Fruit fly (Drosophila melanogaster) whole organism, embryonic: ENCODE measurements around the gene Sumo.
A peak's percentile ranks its signal among the peaks of the same experiment; 100 is the strongest.

ENCODE experiments used
- ATbp ChIP-seq: fragments of 200-800 bp; sonication (Bioruptor generic); optimal IDR thresholded peaks from 2 replicates; lab custom pipeline; 2017; ENCODE audit warnings: missing biosample characterization, mild to moderate bottlenecking, missing genetic modification characterization, missing genetic modification reagents
- Asciz ChIP-seq: fragments of 200-800 bp; sonication (Bioruptor generic); optimal IDR thresholded peaks from 2 replicates; lab custom pipeline; 2017; ENCODE audit warnings: missing biosample characterization, mild to moderate bottlenecking, missing genetic modification characterization, missing genetic modification reagents
- CG10979 ChIP-seq: fragments of 200-800 bp; sonication (Bioruptor generic); optimal IDR thresholded peaks from 2 replicates; lab custom pipeline; 2018; ENCODE audit warnings: missing biosample characterization, mild to moderate bottlenecking, missing genetic modification characterization, moderate library complexity
- CG12391 ChIP-seq: fragments of 200-800 bp; sonication (Bioruptor generic); optimal IDR thresholded peaks from 3 replicates; lab custom pipeline; 2018; ENCODE audit warnings: missing biosample characterization, mild to moderate bottlenecking, missing genetic modification characterization, moderate library complexity
- CG14050 ChIP-seq: fragments of 200-800 bp; sonication (Bioruptor generic); IDR thresholded peaks from 3 replicates; pipeline ENCODE4 v1.3.6; 2022; ENCODE audit warnings: missing biosample characterization, missing genetic modification characterization
- CG14710 ChIP-seq: fragments of 200-800 bp; sonication (Bioruptor generic); optimal IDR thresholded peaks from 3 replicates; lab custom pipeline; 2019; ENCODE audit warnings: missing biosample characterization, mild to moderate bottlenecking, missing genetic modification characterization, moderate library complexity
- CG15011 ChIP-seq: fragments of 200-800 bp; sonication (Bioruptor generic); optimal IDR thresholded peaks from 3 replicates; lab custom pipeline; 2018; ENCODE audit warnings: missing biosample characterization, mild to moderate bottlenecking, missing genetic modification characterization
- CG15479 ChIP-seq: fragments of 200-800 bp; sonication (Bioruptor generic); optimal IDR thresholded peaks from 3 replicates; lab custom pipeline; 2019; ENCODE audit warnings: missing biosample characterization, mild to moderate bottlenecking, missing genetic modification characterization, moderate library complexity
- CG17359 ChIP-seq: fragments of 200-800 bp; sonication (Bioruptor generic); optimal IDR thresholded peaks from 3 replicates; lab custom pipeline; 2018; ENCODE audit warnings: missing biosample characterization, mild to moderate bottlenecking, missing genetic modification characterization, moderate library complexity
- CG17829 ChIP-seq: fragments of 200-800 bp; optimal IDR thresholded peaks from 2 replicates; lab custom pipeline; 2019; ENCODE audit warnings: missing biosample characterization, mild to moderate bottlenecking, missing genetic modification characterization, moderate library complexity
- CG18619 ChIP-seq: fragments of 200-800 bp; sonication (Bioruptor generic); optimal IDR thresholded peaks from 3 replicates; lab custom pipeline; 2017; ENCODE audit warnings: missing biosample characterization, mild to moderate bottlenecking, missing genetic modification characterization
- CG2120 ChIP-seq: fragments of 200-800 bp; sonication (Bioruptor generic); optimal IDR thresholded peaks from 3 replicates; lab custom pipeline; 2016; ENCODE audit warnings: missing biosample characterization, missing genetic modification characterization
- CG32532 ChIP-seq: fragments of 200-800 bp; sonication (Bioruptor generic); IDR thresholded peaks from 2 replicates; pipeline ENCODE4 v1.3.6; 2022; ENCODE audit warnings: missing biosample characterization, missing genetic modification characterization
- CG32767 ChIP-seq: fragments of 200-800 bp; sonication (Bioruptor generic); IDR thresholded peaks from 2 replicates; pipeline ENCODE4 v1.3.6; 2022; ENCODE audit warnings: missing biosample characterization, missing genetic modification characterization
- CG4282 ChIP-seq: fragments of 200-800 bp; sonication (Bioruptor generic); optimal IDR thresholded peaks from 2 replicates; lab custom pipeline; 2016; ENCODE audit warnings: missing biosample characterization, missing genetic modification characterization
- CG4730 ChIP-seq: fragments of 200-800 bp; sonication (Bioruptor generic); IDR thresholded peaks from 2 replicates; pipeline ENCODE4 v1.3.6; 2022; ENCODE audit warnings: missing biosample characterization, missing genetic modification characterization
- CG4854 ChIP-seq: fragments of 200-800 bp; sonication (Bioruptor generic); optimal IDR thresholded peaks from 2 replicates; lab custom pipeline; 2016; ENCODE audit warnings: missing biosample characterization, missing genetic modification characterization, inconsistent platforms
- CG6689 ChIP-seq: fragments of 200-800 bp; sonication (Bioruptor generic); IDR thresholded peaks from 2 replicates; pipeline ENCODE4 v1.3.6; 2022; ENCODE audit warnings: missing biosample characterization, missing genetic modification characterization
- CG8089 ChIP-seq: fragments of 200-800 bp; sonication (Bioruptor generic); optimal IDR thresholded peaks from 3 replicates; lab custom pipeline; 2016; ENCODE audit warnings: missing biosample characterization, missing genetic modification characterization
- CG8281 ChIP-seq: fragments of 200-800 bp; sonication (Bioruptor generic); optimal IDR thresholded peaks from 2 replicates; lab custom pipeline; 2018; ENCODE audit warnings: missing biosample characterization, mild to moderate bottlenecking, missing genetic modification characterization, moderate library complexity
- CG8924 ChIP-seq: fragments of 200-800 bp; optimal IDR thresholded peaks from 3 replicates; lab custom pipeline; 2019; ENCODE audit warnings: missing biosample characterization, mild to moderate bottlenecking, missing genetic modification characterization, moderate library complexity
- CG9876 ChIP-seq: fragments of 200-800 bp; sonication (Bioruptor generic); optimal IDR thresholded peaks from 2 replicates; lab custom pipeline; 2016; ENCODE audit warnings: missing biosample characterization, missing genetic modification characterization
- CoRest ChIP-seq: fragments of 200-800 bp; sonication (Bioruptor generic); optimal IDR thresholded peaks from 3 replicates; lab custom pipeline; 2018; ENCODE audit warnings: missing biosample characterization, mild to moderate bottlenecking, missing genetic modification characterization, moderate library complexity
- Deaf1 ChIP-seq: fragments of 200-800 bp; optimal IDR thresholded peaks from 3 replicates; lab custom pipeline; 2019; ENCODE audit warnings: missing biosample characterization, mild to moderate bottlenecking, missing genetic modification characterization, moderate library complexity
- Dp ChIP-seq: fragments of 200-800 bp; sonication (Bioruptor generic); optimal IDR thresholded peaks from 2 replicates; lab custom pipeline; 2018; ENCODE audit warnings: missing biosample characterization, mild to moderate bottlenecking, missing genetic modification characterization, moderate library complexity
- ERR ChIP-seq: fragments of 200-800 bp; sonication (Bioruptor generic); optimal IDR thresholded peaks from 2 replicates; lab custom pipeline; 2016; ENCODE audit warnings: missing biosample characterization, missing genetic modification characterization
- MBD-R2 ChIP-seq: fragments of 200-800 bp; sonication (Bioruptor generic); IDR thresholded peaks from 2 replicates; pipeline ENCODE4 v1.3.6; 2022; ENCODE audit warnings: missing biosample characterization, missing genetic modification characterization
- Mrtf ChIP-seq: fragments of 200-800 bp; sonication (Bioruptor generic); IDR thresholded peaks from 3 replicates; pipeline ENCODE4 v1.3.6; 2022; ENCODE audit warnings: missing biosample characterization, missing genetic modification characterization
- NC2α ChIP-seq: fragments of 200-800 bp; sonication (Bioruptor generic); optimal IDR thresholded peaks from 2 replicates; lab custom pipeline; 2016; ENCODE audit warnings: missing biosample characterization, missing genetic modification characterization
- NC2β ChIP-seq: fragments of 200-800 bp; sonication (Bioruptor generic); optimal IDR thresholded peaks from 2 replicates; lab custom pipeline; 2016; ENCODE audit warnings: missing biosample characterization, missing genetic modification characterization
- Poxn ChIP-seq: fragments of 200-800 bp; sonication (Bioruptor generic); IDR thresholded peaks from 2 replicates; pipeline ENCODE4 v1.3.6; 2022; ENCODE audit warnings: missing biosample characterization, missing genetic modification characterization
- ab ChIP-seq: fragments of 200-800 bp; sonication (Bioruptor generic); optimal IDR thresholded peaks from 2 replicates; lab custom pipeline; 2016; ENCODE audit warnings: missing biosample characterization, missing genetic modification characterization
- ara ChIP-seq: fragments of 200-800 bp; sonication (Bioruptor generic); IDR thresholded peaks from 2 replicates; pipeline ENCODE4 v1.3.6; 2022; ENCODE audit warnings: missing biosample characterization, missing genetic modification characterization
- ase ChIP-seq: fragments of 200-800 bp; sonication (Bioruptor generic); IDR thresholded peaks from 3 replicates; pipeline ENCODE4 v1.3.6; 2022; ENCODE audit warnings: missing biosample characterization, missing genetic modification characterization
- bbx ChIP-seq: fragments of 200-800 bp; sonication (Bioruptor generic); IDR thresholded peaks from 2 replicates; pipeline ENCODE4 v1.3.6; 2022; ENCODE audit warnings: missing biosample characterization, missing genetic modification characterization; ENCODE audit not compliant: partially characterized antibody
- cato ChIP-seq: fragments of 200-800 bp; sonication (Bioruptor generic); optimal IDR thresholded peaks from 2 replicates; lab custom pipeline; 2016; ENCODE audit warnings: missing biosample characterization, missing genetic modification characterization, borderline replicate concordance
- ci ChIP-seq: fragments of 200-800 bp; sonication (Bioruptor generic); IDR thresholded peaks from 3 replicates; pipeline ENCODE4 v1.3.6; 2022; ENCODE audit warnings: missing biosample characterization, missing genetic modification characterization
- crc ChIP-seq: fragments of 200-800 bp; sonication (Bioruptor generic); optimal IDR thresholded peaks from 2 replicates; lab custom pipeline; 2016; ENCODE audit warnings: missing biosample characterization, missing genetic modification characterization
- danr ChIP-seq: fragments of 200-800 bp; sonication (Bioruptor generic); IDR thresholded peaks from 2 replicates; pipeline ENCODE4 v1.3.6; 2022; ENCODE audit warnings: missing biosample characterization, missing genetic modification characterization
- fd3F ChIP-seq: fragments of 200-800 bp; sonication (Bioruptor generic); optimal IDR thresholded peaks from 2 replicates; lab custom pipeline; 2018; ENCODE audit warnings: missing biosample characterization, mild to moderate bottlenecking, missing genetic modification characterization, moderate library complexity
- hkb ChIP-seq, 2 experiments: fragments of 200-800 bp in 1 of 2; fragments of >200 bp in 1 of 2; sonication (Bioruptor generic) in 1 of 2; IDR thresholded peaks in 1 of 2; optimal IDR thresholded peaks in 1 of 2; 2 replicates each; pipeline versions ENCODE4 v1.3.6 to Lab custom; 2017 to 2022; ENCODE audit warnings: missing biosample characterization in 1 of 2, missing genetic modification characterization in 1 of 2
- ind ChIP-seq: fragments of 200-800 bp; sonication (Bioruptor generic); optimal IDR thresholded peaks from 3 replicates; lab custom pipeline; 2016; ENCODE audit warnings: missing biosample characterization, missing genetic modification characterization
- kay ChIP-seq: fragments of 200-800 bp; sonication (Bioruptor generic); optimal IDR thresholded peaks from 2 replicates; lab custom pipeline; 2016; ENCODE audit warnings: missing biosample characterization, missing genetic modification characterization
- luna ChIP-seq: fragments of 200-800 bp; sonication (Bioruptor generic); optimal IDR thresholded peaks from 2 replicates; lab custom pipeline; 2016; ENCODE audit warnings: missing biosample characterization, missing genetic modification characterization
- p53 ChIP-seq: fragments of 200-800 bp; sonication (Bioruptor generic); optimal IDR thresholded peaks from 2 replicates; lab custom pipeline; 2016; ENCODE audit warnings: missing biosample characterization, missing genetic modification characterization
- pb ChIP-seq: fragments of 200-800 bp; sonication (Bioruptor generic); optimal IDR thresholded peaks from 3 replicates; lab custom pipeline; 2016; ENCODE audit warnings: missing biosample characterization, missing genetic modification characterization
- tgo ChIP-seq: fragments of 200-800 bp; sonication (Bioruptor generic); IDR thresholded peaks from 3 replicates; pipeline ENCODE4 v1.3.6; 2022; ENCODE audit warnings: missing biosample characterization, missing genetic modification characterization
- tna ChIP-seq: fragments of 200-800 bp; sonication (Bioruptor generic); IDR thresholded peaks from 2 replicates; pipeline ENCODE4 v1.3.6; 2022; ENCODE audit warnings: missing biosample characterization, missing genetic modification characterization; ENCODE audit not compliant: partially characterized antibody
- trh ChIP-seq: fragments of 200-800 bp; sonication (Bioruptor generic); optimal IDR thresholded peaks from 2 replicates; lab custom pipeline; 2016; ENCODE audit warnings: missing biosample characterization, missing genetic modification characterization
- vvl ChIP-seq: fragments of 200-800 bp; sonication (Bioruptor generic); IDR thresholded peaks from 2 replicates; pipeline ENCODE4 v1.3.6; 2022; ENCODE audit warnings: missing biosample characterization, missing genetic modification characterization
- z ChIP-seq: fragments of 200-800 bp; sonication (Bioruptor generic); IDR thresholded peaks from 3 replicates; pipeline ENCODE4 v1.3.6; 2022; ENCODE audit warnings: missing biosample characterization, missing genetic modification characterization

Gene Sumo

DNA sequence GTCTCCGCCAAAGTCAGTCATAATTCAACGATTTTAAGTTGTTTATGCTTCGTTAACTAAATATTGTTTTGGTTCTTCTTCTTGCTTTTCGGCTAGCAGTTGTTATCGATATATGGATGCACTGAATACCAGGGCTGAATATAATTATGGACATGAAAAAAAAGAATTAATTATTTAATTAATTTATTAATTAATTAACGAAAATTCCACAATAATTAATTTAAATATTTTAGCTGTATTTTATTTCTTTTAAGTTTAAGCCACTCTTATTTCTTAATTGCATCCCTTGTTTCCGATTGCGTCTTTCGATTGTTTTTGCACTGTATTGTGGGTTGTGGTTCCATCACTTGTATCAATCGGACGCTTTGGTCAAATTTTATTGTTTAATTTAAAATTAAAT lies 17.3 kb downstream of the Sumo start, which contains the start of the genes Gas41 and SA1 (continued):
- TF ChIP-seq Dp (GFP tag; lab: Kevin White, UChicago), result peak; percentile 42
- peak; percentile 77 for TF ChIP-seq ATbp (GFP tag; lab: Kevin White, UChicago)
- TF ChIP-seq CG8281 (tag; lab: Kevin White, UChicago), result peak; percentile 73
- peak; percentile 71 for TF ChIP-seq Asciz (GFP tag; lab: Kevin White, UChicago)
- TF ChIP-seq fd3F (GFP tag; lab: Kevin White, UChicago), result no peak
- TF ChIP-seq luna, result no peak
- peak; percentile 91 for TF ChIP-seq CG4730 (GFP tag; lab: Robert Waterston, UW)
- TF ChIP-seq CG10979 (tag; lab: Kevin White, UChicago), result peak; percentile 69
- TF ChIP-seq Poxn, result no peak
- peak; percentile 31; the same call in 1 of the 2 replicates for TF ChIP-seq danr (GFP tag; lab: Robert Waterston, UW)
- peak; percentile 90 for TF ChIP-seq CG2120 (GFP tag; lab: Kevin White, UChicago)
- TF ChIP-seq pb (GFP tag; lab: Kevin White, UChicago), result no peak
- peak; percentile 87 for TF ChIP-seq CG8924 (tag; lab: Kevin White, UChicago)
- peak; percentile 88 for TF ChIP-seq ci (GFP tag; lab: Robert Waterston, UW)
- TF ChIP-seq CoRest (tag; lab: Kevin White, UChicago), result peak; percentile 76
- no peak for TF ChIP-seq crc
- TF ChIP-seq cato (GFP tag; lab: Kevin White, UChicago), result peak; percentile 85
- peak; percentile 93 for TF ChIP-seq CG17359 (tag; lab: Kevin White, UChicago)
- no peak for TF ChIP-seq Mrtf
- peak; percentile 95 for TF ChIP-seq CG32532 (GFP tag; lab: Robert Waterston, UW)
- peak; percentile 93 for TF ChIP-seq CG6689 (GFP tag; lab: Robert Waterston, UW)
- TF ChIP-seq CG17829 (tag; lab: Kevin White, UChicago), result peak; percentile 97
- peak; percentile 62; the same call in 1 of the 2 replicates for TF ChIP-seq bbx (GFP tag; lab: Robert Waterston, UW)
- TF ChIP-seq CG15011, result no peak
- TF ChIP-seq CG4854 (GFP tag; lab: Kevin White, UChicago), result no peak
- peak; percentile 78 for TF ChIP-seq MBD-R2 (GFP tag; lab: Robert Waterston, UW)
- TF ChIP-seq NC2α, result no peak
- no peak for TF ChIP-seq tgo (GFP tag; lab: Robert Waterston, UW)
- TF ChIP-seq ab (GFP tag; lab: Kevin White, UChicago), result peak; percentile 26
- peak; percentile 70; the same call in 1 of the 2 replicates for TF ChIP-seq CG32767
- no peak for TF ChIP-seq CG15479 (GFP tag; lab: Kevin White, UChicago)
- TF ChIP-seq p53 (GFP tag; lab: Kevin White, UChicago), result no peak
- TF ChIP-seq CG8089 (GFP tag; lab: Kevin White, UChicago), result no peak
- TF ChIP-seq trh, result no peak
- TF ChIP-seq ase (GFP tag; lab: Robert Waterston, UW), result peak; percentile 81; the same call in 2 of the 3 replicates
- peak; percentile 96 for TF ChIP-seq CG14710 (tag; lab: Kevin White, UChicago)
- peak; percentile 22 for TF ChIP-seq CG18619 (GFP tag; lab: Kevin White, UChicago)
- TF ChIP-seq tna (GFP tag; lab: Robert Waterston, UW), result 0 out of 2 replicates have a peak, but pooled peaks have one; percentile 7
- TF ChIP-seq vvl (GFP tag; lab: Robert Waterston, UW), result no peak
- TF ChIP-seq CG12391, result peak; percentile 98
- TF ChIP-seq CG9876 (GFP tag; lab: Kevin White, UChicago), result no peak
- no peak for TF ChIP-seq ERR
- no peak for TF ChIP-seq CG4282 (GFP tag; lab: Kevin White, UChicago)
- peak; percentile 81 for TF ChIP-seq ara (GFP tag; lab: Robert Waterston, UW)
- no peak for TF ChIP-seq z (GFP tag; lab: Robert Waterston, UW)
- peak; percentile 38; the same call in 2 of the 3 replicates for TF ChIP-seq CG14050
- TF ChIP-seq hkb (optimal IDR thresholded peaks at IDR 0.05; lab: Kevin White, UChicago), result no peak
- TF ChIP-seq hkb (GFP tag; IDR thresholded peaks at IDR 0.05; lab: Robert Waterston, UW), result no peak
- peak; percentile 67 for TF ChIP-seq kay (GFP tag; lab: Kevin White, UChicago)
- TF ChIP-seq ind (GFP tag; lab: Kevin White, UChicago), result peak; percentile 92
- peak; percentile 57 for TF ChIP-seq NC2β
- TF ChIP-seq Deaf1 (tag; lab: Kevin White, UChicago), result no peak
